Fruit fly (Drosophila melanogaster): ENCODE measurements around the gene CG14983.

DNA sequence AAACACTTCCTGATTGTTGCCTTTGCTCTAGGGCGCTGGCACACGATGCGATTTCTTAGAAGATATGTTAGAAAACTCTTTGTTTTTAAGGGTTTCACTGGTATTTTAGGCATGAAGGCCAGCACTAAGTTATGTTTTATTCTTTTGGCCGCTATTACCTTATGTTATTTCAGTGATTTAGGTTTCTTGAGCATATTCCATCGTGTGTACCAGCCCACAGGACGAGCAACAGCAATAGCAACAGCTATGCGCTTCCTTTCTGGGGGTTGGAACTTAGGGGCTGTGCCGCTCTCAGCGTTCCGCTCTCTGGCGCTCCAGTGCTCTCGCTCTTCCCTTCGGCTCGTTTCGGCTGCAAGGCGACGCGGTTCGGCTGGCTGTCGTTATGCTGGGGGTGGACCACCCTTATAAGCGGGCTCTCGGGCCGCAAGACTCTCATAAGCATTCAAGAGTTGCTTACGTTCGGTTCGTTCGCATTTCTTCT is 34.4 kb upstream of the CG14983 start, which contains the start of gene scrt:
- TF ChIP-seq pan (optimal IDR thresholded peaks at IDR 0.05) (no peak), Dll (optimal IDR thresholded peaks at IDR 0.05) (no peak), usp (GFP tag; optimal IDR thresholded peaks at IDR 0.05) (no peak), EcR (GFP tag; optimal IDR thresholded peaks at IDR 0.05) (no peak)

All from whole organism.